Fruit fly (Drosophila melanogaster): Measurements from ENCODE around the gene CG8892.

The CG8892 gene

dm6 chr2L:5004677-5005463, 23.5 kb upstream of the CG8892 start:
- peak; percentile 87 for TF ChIP-seq CG17801 (GFP tag; optimal IDR thresholded peaks at IDR 0.05; ENCODE audit: partially characterized antibody)

- TF ChIP-seq CG17801 (GFP tag; optimal IDR thresholded peaks at IDR 0.05; ENCODE audit: partially characterized antibody), result no peak
Observed at dm6 chr2L:5003670-5004453, 22.5 kb upstream of the CG8892 start.

- peak; percentile 46 for TF ChIP-seq CG17801 (GFP tag; optimal IDR thresholded peaks at IDR 0.05; ENCODE audit: partially characterized antibody)
Observed at dm6 chr2L:5002711-5003402, 21.5 kb upstream of the CG8892 start.

dm6 chr2L:5002031-5002430, 20.6 kb upstream of the CG8892 start:
- no peak for TF ChIP-seq CG17801 (GFP tag; optimal IDR thresholded peaks at IDR 0.05; ENCODE audit: partially characterized antibody)

DNA sequence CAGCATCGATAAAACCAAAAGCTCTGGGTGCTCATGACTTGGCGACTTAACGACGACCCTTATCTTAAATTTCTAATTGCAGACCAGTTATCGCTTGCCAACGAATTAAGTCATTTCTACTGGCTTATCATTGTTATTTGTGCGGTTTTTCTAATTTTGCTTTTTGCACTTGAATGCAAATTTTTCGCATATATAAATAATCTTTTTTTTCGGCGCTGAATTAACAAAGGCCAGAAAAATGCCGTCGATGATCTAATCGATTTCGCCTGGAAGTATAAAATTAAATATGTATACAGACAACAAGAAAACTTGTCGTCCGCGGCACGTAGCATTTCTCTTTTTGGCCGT, 20.2 kb upstream of the CG8892 start:
- TF ChIP-seq CG17801 (GFP tag; optimal IDR thresholded peaks at IDR 0.05; ENCODE audit: partially characterized antibody), result no peak

- TF ChIP-seq CG17801 (GFP tag; optimal IDR thresholded peaks at IDR 0.05; ENCODE audit: partially characterized antibody), result no peak
Observed at dm6 chr2L:5000919-5001581, 19.7 kb upstream of the CG8892 start.

DNA sequence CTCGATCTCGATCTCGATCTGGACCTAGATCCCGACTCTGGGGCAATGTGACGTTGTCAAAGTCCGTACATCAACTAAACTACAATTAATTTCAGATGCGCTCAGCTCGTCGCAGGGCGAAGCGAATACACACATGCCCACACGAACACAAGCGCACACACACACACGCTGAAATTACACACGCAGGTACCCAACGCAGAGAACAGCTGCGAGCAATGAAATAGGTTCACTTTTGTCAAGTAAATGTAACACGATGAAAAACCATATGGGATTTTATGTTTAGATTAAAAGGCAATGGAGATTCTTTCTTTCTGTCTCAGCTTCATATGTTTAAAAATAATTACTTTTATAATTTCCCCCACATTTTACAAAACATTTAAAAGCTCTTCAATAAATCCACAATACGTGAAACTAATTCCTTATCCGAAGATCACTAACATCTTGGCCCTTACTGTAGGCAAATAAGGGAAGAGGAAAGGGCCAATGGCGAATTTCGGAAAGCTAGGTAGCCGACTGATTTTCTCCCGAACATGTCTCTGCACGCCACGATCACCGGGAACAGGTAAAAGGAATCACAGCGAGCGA, 19.0 kb upstream of the CG8892 start:
- peak; percentile 77 for TF ChIP-seq CG17801 (GFP tag; optimal IDR thresholded peaks at IDR 0.05; ENCODE audit: partially characterized antibody)

DNA sequence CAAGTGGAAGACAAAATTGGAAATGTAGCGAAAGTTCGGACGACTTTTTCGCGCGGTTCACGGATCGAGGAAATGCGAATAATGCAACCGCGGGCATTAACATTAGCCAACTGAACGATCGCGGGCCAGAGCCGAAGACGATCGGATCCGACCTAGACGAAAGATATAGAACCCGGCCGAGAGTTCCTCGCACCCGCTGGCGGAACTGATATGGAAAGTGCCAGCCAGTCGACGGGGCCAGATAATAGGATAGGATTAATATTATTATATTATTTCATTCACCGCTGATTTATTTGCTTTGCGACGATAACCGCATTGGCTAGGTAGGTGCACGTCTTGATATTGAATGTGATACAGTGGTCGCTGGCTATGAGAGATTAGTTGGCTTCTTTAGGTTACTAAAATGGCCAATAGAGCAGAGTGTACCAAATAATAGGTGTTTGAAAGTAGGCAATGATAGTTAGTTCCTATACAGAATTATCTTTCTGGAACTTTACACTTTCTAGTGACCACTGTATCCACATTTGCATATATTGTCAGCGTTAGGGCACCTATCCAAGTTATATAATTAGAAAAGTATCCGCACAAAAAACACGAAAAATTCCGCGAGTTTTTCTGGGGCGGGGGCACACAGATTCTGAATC, 18.1 kb upstream of the CG8892 start:
- TF ChIP-seq CG17801 (GFP tag; optimal IDR thresholded peaks at IDR 0.05; ENCODE audit: partially characterized antibody), result peak; percentile 77

- TF ChIP-seq CG17801 (GFP tag; optimal IDR thresholded peaks at IDR 0.05; ENCODE audit: partially characterized antibody), result no peak
Observed at dm6 chr2L:4998571-4999191, 17.3 kb upstream of the CG8892 start.

- no peak for TF ChIP-seq CG17801 (GFP tag; optimal IDR thresholded peaks at IDR 0.05; ENCODE audit: partially characterized antibody)
Observed at dm6 chr2L:4998260-4998560, 16.8 kb upstream of the CG8892 start.

dm6 chr2L:4997401-4998259, 16.2 kb upstream of the CG8892 start:
- peak; percentile 93 for TF ChIP-seq CG17801 (GFP tag; optimal IDR thresholded peaks at IDR 0.05; ENCODE audit: partially characterized antibody)

DNA sequence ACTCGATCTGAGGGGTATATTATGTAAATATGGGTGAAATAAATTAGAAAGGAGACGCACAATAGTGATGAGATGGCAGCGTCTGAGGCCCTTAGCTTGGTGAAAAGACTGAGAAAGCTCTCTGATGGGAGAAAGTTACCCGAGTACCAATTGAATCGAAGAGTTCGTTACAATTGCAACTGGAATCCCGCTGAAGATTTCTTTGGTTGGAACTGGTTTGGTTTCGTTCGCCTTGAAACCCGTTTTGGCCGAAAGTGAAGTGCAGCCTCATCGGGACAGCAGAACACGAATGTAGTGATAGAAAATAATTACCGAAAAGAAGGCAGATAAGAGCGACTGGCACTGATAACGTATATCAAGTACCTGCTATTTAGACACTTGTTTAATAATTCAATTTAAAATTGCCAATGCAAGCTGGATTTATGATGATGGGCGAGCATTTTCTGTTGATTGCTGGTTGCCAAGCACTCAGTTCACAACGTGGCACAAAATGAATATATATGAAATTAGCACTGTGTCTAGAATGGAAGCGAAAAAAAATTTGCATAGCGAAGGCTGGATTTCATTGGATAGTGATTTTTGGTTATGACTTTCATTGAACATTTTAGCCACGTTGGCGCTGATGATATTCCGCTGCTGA, 15.0 kb upstream of the CG8892 start:
- no peak for TF ChIP-seq CG17801 (GFP tag; optimal IDR thresholded peaks at IDR 0.05; ENCODE audit: partially characterized antibody)

DNA sequence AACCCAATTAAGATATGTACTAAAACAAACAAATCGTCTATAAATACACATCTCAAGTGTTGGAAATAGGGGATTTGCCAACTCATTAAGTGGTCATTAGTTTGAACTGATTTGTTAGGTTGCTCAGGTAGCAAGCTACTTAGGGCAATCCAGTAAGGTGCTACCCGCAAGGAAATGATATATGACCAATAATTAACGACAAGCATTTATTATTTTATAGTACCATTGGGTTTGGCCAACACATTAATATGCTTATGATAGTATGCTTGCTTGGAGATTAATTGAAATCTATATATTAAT, 14.4 kb upstream of the CG8892 start:
- TF ChIP-seq CG17801 (GFP tag; optimal IDR thresholded peaks at IDR 0.05; ENCODE audit: partially characterized antibody), result no peak

All from ovary, adult (tissue).